Fruit fly (Drosophila melanogaster): ENCODE data around the gene Polr3A.

DNA sequence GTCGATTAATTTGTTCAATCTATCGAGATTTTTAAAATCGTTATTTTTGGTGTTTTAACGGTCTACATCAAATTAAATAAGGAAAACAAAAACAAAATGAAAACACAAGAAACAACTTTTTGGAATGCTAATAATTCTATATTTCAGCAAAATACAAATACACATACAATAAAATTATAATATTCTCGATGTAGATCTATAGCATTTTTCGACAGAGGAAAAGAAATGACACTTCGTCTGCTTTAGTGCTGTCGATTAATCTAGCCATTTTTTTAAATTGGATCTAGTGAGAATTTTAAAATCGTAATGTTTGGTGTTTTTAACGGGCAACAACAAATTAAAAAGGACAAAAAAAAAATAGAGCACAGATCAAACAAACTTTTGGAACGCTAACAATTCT, 25.6 kb upstream of the Polr3A start, which contains the start of gene Arp6:
- TF ChIP-seq h (optimal IDR thresholded peaks at IDR 0.05) (no peak), Myc (optimal IDR thresholded peaks at IDR 0.05) (no peak), psq (optimal IDR thresholded peaks at IDR 0.05) (no peak), ttk (optimal IDR thresholded peaks at IDR 0.05) (no peak), Sin3A (optimal IDR thresholded peaks at IDR 0.05) (no peak)

Measured in Kc167 (cell line).